Worm (Caenorhabditis elegans) whole organism, late embryonic: ENCODE measurements around the gene dhs-26.

Source experiments
- fax-1 ChIP-seq: sonication (generic microtip); optimal IDR thresholded peaks from 2 replicates; lab custom pipeline; 2016; ENCODE audit warnings: missing genotype, missing genetic modification characterization, missing compliant biosample characterization
- nfya-1 ChIP-seq: sonication (generic microtip); optimal IDR thresholded peaks from 2 replicates; lab custom pipeline; 2017; ENCODE audit warnings: missing genetic modification characterization, mild to moderate bottlenecking, missing compliant biosample characterization, antibody characterized with exemption, moderate library complexity
- nhr-11 ChIP-seq: fragments of 150-350 bp; optimal IDR thresholded peaks from 2 replicates; lab custom pipeline; 2014; ENCODE audit warnings: missing biosample characterization, missing genetic modification characterization
- pag-3 ChIP-seq: sonication (generic microtip); optimal IDR thresholded peaks from 2 replicates; lab custom pipeline; 2016; ENCODE audit warnings: missing compliant biosample characterization, missing genetic modification characterization, borderline replicate concordance
- pax-1 ChIP-seq: fragments of 150-350 bp; optimal IDR thresholded peaks from 2 replicates; lab custom pipeline; 2014; ENCODE audit warnings: missing biosample characterization, missing genetic modification characterization

DNA sequence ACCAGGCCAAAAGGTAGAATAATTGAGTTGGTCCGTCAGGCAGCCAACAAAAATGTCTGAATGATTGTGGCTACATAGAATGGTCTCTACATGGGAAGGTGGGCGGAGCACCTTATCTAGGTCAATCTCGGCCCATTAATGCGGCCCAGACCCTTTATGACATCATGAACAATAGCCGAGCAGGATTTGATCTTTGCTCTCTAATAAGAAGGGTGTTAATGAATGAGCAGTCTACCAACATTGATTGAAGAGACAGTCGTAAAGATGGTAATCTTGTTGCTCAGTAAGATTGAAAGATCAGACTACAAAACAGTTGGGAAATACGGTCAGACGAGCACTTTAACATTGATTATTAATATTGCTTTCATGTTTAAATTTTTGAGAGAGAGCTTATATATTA is 38.1 kb upstream of the dhs-26 start:
- TF ChIP-seq pax-1 (tag; lab: Kevin White, UChicago): no peak
- TF ChIP-seq nhr-11 (tag; lab: Kevin White, UChicago): no peak
- no peak for TF ChIP-seq pag-3 (tag; lab: Kevin White, UChicago)
- no peak for TF ChIP-seq fax-1
- no peak for TF ChIP-seq nfya-1
